Worm (Caenorhabditis elegans) whole organism, L4/young adult: ENCODE data around the gene ZK930.2.

Source experiments
- W03F9.2 ChIP-seq: fragments of 150-350 bp; optimal IDR thresholded peaks from 2 replicates; lab custom pipeline; 2014; ENCODE audit warnings: missing biosample characterization, missing genetic modification characterization
- him-1 ChIP-seq: sonication (generic microtip); optimal IDR thresholded peaks from 2 replicates; lab custom pipeline; 2016; ENCODE audit warnings: missing genotype, missing genetic modification reagents, missing genetic modification characterization, missing compliant biosample characterization

DNA sequence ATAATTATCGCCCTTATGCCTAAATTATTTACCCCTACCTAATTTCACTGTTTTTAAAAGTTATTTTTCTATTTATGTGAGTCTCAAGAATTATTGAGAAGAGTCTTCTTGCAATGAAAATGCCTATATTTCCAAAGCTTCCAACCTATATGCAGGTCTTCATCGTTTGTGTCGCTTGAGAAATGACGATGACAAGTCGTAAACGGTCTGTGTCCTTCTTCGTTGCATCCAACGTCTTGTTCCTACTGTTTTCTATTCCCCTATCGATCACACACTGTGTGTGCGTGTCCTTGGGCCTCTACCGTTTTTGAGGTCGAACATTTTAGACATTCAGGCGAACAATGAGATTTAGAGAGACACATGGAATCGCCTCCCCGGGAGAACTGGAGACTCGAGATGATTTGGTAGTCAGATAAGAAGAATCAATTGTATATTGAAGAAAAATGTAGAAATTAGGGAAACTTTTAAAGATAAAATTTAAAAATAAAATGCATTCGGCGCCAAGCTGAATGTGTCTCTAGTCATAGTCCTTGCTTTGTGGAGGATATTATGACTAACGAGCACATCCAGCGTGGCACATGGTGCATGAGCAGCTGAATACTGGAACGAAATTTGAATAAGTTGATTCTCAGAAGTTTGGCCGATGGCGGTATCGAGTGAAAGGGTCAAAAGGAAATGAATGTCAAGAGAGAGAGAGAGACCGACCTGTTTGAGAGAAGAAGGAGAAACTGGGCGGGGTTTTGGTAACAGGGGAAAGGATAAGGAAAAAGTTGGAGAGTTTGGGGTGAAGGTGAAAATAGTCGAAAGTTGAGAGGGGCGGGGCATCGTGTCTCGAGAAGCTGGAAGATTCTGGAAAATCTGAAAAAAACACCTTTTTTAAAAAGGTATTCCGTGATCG, 12.5 kb downstream of the ZK930.2 start:
- TF ChIP-seq him-1 (tag; lab: Kevin White, UChicago) (no peak), W03F9.2 (tag; lab: Kevin White, UChicago) (no peak)
